Worm (Caenorhabditis elegans): ENCODE results near the gene K01A6.7.

K01A6.7 gene

ce11 chrIV:11760700-11761459 lies 22.5 kb upstream of the K01A6.7 start, which contains the start of gene T12A7.2 (continued):
- no peak for TF ChIP-seq aly-2 (tag; optimal IDR thresholded peaks at IDR 0.05)
- TF ChIP-seq hpl-2 (GFP tag; optimal IDR thresholded peaks at IDR 0.05), result no peak
- TF ChIP-seq swsn-7 (tag; optimal IDR thresholded peaks at IDR 0.05), result peak; percentile 7
- no peak for TF ChIP-seq ztf-4 (tag; optimal IDR thresholded peaks at IDR 0.05)
- no peak for TF ChIP-seq unc-86 (tag; optimal IDR thresholded peaks at IDR 0.05)
- TF ChIP-seq nhr-71 (tag; optimal IDR thresholded peaks at IDR 0.05), result peak; percentile 41
- TF ChIP-seq vab-15 (tag; optimal IDR thresholded peaks at IDR 0.05), result no peak
- TF ChIP-seq ceh-82 (tag; optimal IDR thresholded peaks at IDR 0.05), result no peak
- no peak for TF ChIP-seq nhr-84 (tag; optimal IDR thresholded peaks at IDR 0.05)
- no peak for TF ChIP-seq ets-5 (GFP tag; IDR thresholded peaks at IDR 0.05)
- no peak for TF ChIP-seq sptf-1 (tag; optimal IDR thresholded peaks at IDR 0.05)
- no peak for TF ChIP-seq elt-3 (tag; optimal IDR thresholded peaks at IDR 0.05)
- no peak for TF ChIP-seq dpl-1 (GFP tag; optimal IDR thresholded peaks at IDR 0.05)
- no peak for TF ChIP-seq lin-35 (GFP tag; optimal IDR thresholded peaks at IDR 0.05)
- TF ChIP-seq lsy-2 (tag; optimal IDR thresholded peaks at IDR 0.05), result peak in 1 of 2 experiments; percentile 38
- TF ChIP-seq unc-130 (tag; optimal IDR thresholded peaks at IDR 0.05), result no peak
- TF ChIP-seq aha-1 (tag; optimal IDR thresholded peaks at IDR 0.05), result no peak
- no peak for TF ChIP-seq egl-13 (tag; optimal IDR thresholded peaks at IDR 0.05)
- TF ChIP-seq lin-39 (tag; optimal IDR thresholded peaks at IDR 0.05), result no peak
- TF ChIP-seq rnt-1 (tag; optimal IDR thresholded peaks at IDR 0.05), result peak; percentile 2
- no peak for TF ChIP-seq unc-62 (GFP tag; optimal IDR thresholded peaks at IDR 0.05)
- no peak for TF ChIP-seq hlh-17 (GFP tag; optimal IDR thresholded peaks at IDR 0.05; ENCODE audit: borderline replicate concordance)
- TF ChIP-seq nhr-20 (tag; optimal IDR thresholded peaks at IDR 0.05), result no peak
- no peak for TF ChIP-seq nhr-85 (tag)
- TF ChIP-seq nhr-11 (tag; optimal IDR thresholded peaks at IDR 0.05), result no peak
- peak in 1 of 2 experiments; percentile 23 for TF ChIP-seq efl-1 (optimal IDR thresholded peaks at IDR 0.05)
- peak in 1 of 2 experiments; percentile 90 for TF ChIP-seq efl-1 (GFP tag; optimal IDR thresholded peaks at IDR 0.05 in 1 of 2)
- TF ChIP-seq pag-3 (tag; optimal IDR thresholded peaks at IDR 0.05; ENCODE audit: borderline replicate concordance, insufficient read depth), result no peak
- no peak for TF ChIP-seq ceh-63 (GFP tag; optimal IDR thresholded peaks at IDR 0.05)
- TF ChIP-seq ama-1 (optimal IDR thresholded peaks at IDR 0.05), result no peak

DNA sequence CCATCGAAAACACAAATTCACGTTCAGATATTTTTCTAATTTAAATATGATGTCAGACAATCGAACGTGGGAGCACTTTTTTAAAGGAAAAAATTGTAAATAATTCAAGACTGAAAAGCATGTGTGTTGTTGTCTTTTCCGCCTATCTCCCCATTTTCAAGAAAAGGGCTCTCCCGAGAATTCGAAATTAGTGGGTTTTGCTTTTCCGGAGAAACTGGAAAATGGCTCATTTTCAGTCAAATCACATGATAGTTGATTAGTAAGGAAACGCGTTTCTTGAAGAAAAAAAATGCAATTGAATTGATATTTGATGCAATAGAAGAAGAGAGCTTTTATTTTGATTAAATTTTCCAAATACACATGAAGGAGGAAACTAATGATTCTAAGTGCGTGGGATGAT lies 21.5 kb upstream of the K01A6.7 start:
- TF ChIP-seq tbx-2 (tag; optimal IDR thresholded peaks at IDR 0.05) (peak; percentile 4), lin-14 (GFP tag; optimal IDR thresholded peaks at IDR 0.05) (peak; percentile 47), nhr-47 (tag; optimal IDR thresholded peaks at IDR 0.05) (peak; percentile 74), swsn-7 (tag; optimal IDR thresholded peaks at IDR 0.05) (no peak), sup-37 (GFP tag; optimal IDR thresholded peaks at IDR 0.05) (no peak), efl-1 (optimal IDR thresholded peaks at IDR 0.05) (no peak), efl-1 (GFP tag; optimal IDR thresholded peaks at IDR 0.05 in 1 of 2) (no peak), jun-1 (tag; optimal IDR thresholded peaks at IDR 0.05) (no peak), pax-3 (tag; optimal IDR thresholded peaks at IDR 0.05) (peak; percentile 27), unc-86 (tag; optimal IDR thresholded peaks at IDR 0.05) (peak; percentile 42), egl-13 (tag; optimal IDR thresholded peaks at IDR 0.05) (peak; percentile 59), dsc-1 (tag; optimal IDR thresholded peaks at IDR 0.05) (peak; percentile 75), fkh-8 (tag; optimal IDR thresholded peaks at IDR 0.05) (peak; percentile 63), fkh-4 (tag; optimal IDR thresholded peaks at IDR 0.05; ENCODE audit: borderline replicate concordance) (no peak), ztf-4 (tag; optimal IDR thresholded peaks at IDR 0.05) (peak; percentile 3), C34B4.2 (tag; optimal IDR thresholded peaks at IDR 0.05) (no peak), nhr-71 (tag; optimal IDR thresholded peaks at IDR 0.05) (peak; percentile 72), lsy-2 (tag; optimal IDR thresholded peaks at IDR 0.05) (peak in 1 of 2 experiments; percentile 13)

All from whole organism, L1 larva.